Worm (Caenorhabditis elegans) whole organism, L1 larva: ENCODE measurements around the gene Y54G2A.45.

ENCODE experiments used
- C16A3.4 ChIP-seq: fragments of 150-350 bp; optimal IDR thresholded peaks from 2 replicates; lab custom pipeline; 2014; ENCODE audit warnings: missing biosample characterization, missing genetic modification characterization
- ama-1 ChIP-seq: fragments of 150-350 bp; optimal IDR thresholded peaks from 2 replicates; lab custom pipeline; 2014
- dpl-1 ChIP-seq, 3 experiments: fragments of 150-350 bp in 2 of 3; sonication (generic microtip) in 1 of 3; optimal IDR thresholded peaks; 2 replicates each; lab custom pipeline; 2014 to 2017; ENCODE audit warnings: missing biosample characterization in 3 of 3, missing genetic modification characterization in 3 of 3, missing genetic modification reagents in 3 of 3
- efl-1 ChIP-seq, 4 experiments: fragments of 150-350 bp; optimal IDR thresholded peaks in 3 of 4; peaks in 1 of 4; 1 replicate in 1 of 4; 2 replicates in 3 of 4; lab custom pipeline; 2014; ENCODE audit warnings: missing biosample characterization in 2 of 4, missing genetic modification characterization in 2 of 4, missing genetic modification reagents in 2 of 4
- lin-13 ChIP-seq: fragments of 150-350 bp; optimal IDR thresholded peaks from 2 replicates; lab custom pipeline; 2014; ENCODE audit warnings: missing biosample characterization, missing genetic modification reagents, missing genetic modification characterization
- nhr-11 ChIP-seq: fragments of 150-350 bp; optimal IDR thresholded peaks from 2 replicates; lab custom pipeline; 2014; ENCODE audit warnings: missing biosample characterization, missing genetic modification characterization
- nhr-28 ChIP-seq: fragments of 150-350 bp; optimal IDR thresholded peaks from 2 replicates; lab custom pipeline; 2014; ENCODE audit warnings: missing biosample characterization, missing genetic modification characterization
- nhr-76 ChIP-seq: sonication (generic microtip); optimal IDR thresholded peaks from 2 replicates; lab custom pipeline; 2017; ENCODE audit warnings: missing biosample characterization, missing genetic modification characterization
- zag-1 ChIP-seq: fragments of 150-350 bp; optimal IDR thresholded peaks from 2 replicates; lab custom pipeline; 2014; ENCODE audit warnings: missing biosample characterization, missing genetic modification characterization
- ztf-11 ChIP-seq, 2 experiments: sonication (generic microtip); optimal IDR thresholded peaks; 2 replicates each; lab custom pipeline; 2016 to 2017; ENCODE audit warnings: missing genetic modification characterization in 2 of 2, missing biosample characterization in 1 of 2, missing compliant biosample characterization in 1 of 2

ce11 chrIV:2765048-2765708 is 40.5 kb upstream of the Y54G2A.45 start:
- TF ChIP-seq zag-1 (no peak), ztf-11 (tag; optimal IDR thresholded peaks at IDR 0.05; lab: Kevin White, UChicago) (no peak), dpl-1 (GFP tag; optimal IDR thresholded peaks at IDR 0.05; lab: Kevin White, UChicago) (no peak), nhr-11 (no peak), lin-13 (no peak), ama-1 (peak; percentile 39), nhr-76 (tag; lab: Kevin White, UChicago) (no peak), C16A3.4 (tag; lab: Kevin White, UChicago) (no peak), efl-1 (optimal IDR thresholded peaks at IDR 0.05; lab: Kevin White, UChicago) (no peak), efl-1 (GFP tag; optimal IDR thresholded peaks at IDR 0.05 in 1 of 2; lab: Kevin White, UChicago) (peak in 1 of 2 experiments; percentile 67), nhr-28 (tag; lab: Kevin White, UChicago) (no peak)
